Fruit fly (Drosophila melanogaster): Measurements from ENCODE around the gene CG14820.

Gene CG14820

DNA sequence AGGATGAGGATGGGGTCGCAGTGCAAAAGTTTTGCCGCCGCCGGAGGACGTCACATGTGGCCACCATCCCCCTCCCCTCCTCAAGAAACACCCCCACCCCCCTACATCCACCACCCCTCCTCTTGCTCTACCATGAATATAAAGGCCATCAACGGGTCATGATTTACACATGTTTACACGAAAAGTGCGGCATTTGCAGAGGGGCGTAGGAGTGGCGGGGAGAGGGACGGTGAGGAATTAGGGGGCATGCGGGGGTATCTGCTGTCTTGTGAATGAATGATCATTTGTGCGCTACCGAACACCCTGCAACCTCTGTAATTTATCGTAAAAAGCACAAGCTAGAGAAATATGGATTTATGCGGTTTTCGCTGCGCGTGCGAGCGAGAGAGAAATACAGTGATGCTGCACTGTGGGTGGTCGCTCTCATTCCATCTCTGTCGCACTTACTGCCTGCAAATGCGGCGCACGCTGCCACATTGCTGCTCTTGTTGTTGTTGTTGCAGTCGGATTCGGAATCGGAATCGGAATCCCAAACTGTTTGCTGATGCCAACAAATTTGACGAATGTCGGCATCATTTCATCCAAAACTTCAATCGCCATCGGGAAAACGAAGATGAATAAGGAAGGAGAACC is 48.5 kb downstream of the CG14820 start:
- TF ChIP-seq Clk (GFP tag; optimal IDR thresholded peaks at IDR 0.05) (no peak), cic (GFP tag; optimal IDR thresholded peaks at IDR 0.05) (no peak), CG5204 (GFP tag; optimal IDR thresholded peaks at IDR 0.05) (no peak), Hr96 (GFP tag; optimal IDR thresholded peaks at IDR 0.05) (no peak)

- TF ChIP-seq CG14711 (tag; optimal IDR thresholded peaks at IDR 0.05) (no peak), Mnt (GFP tag; optimal IDR thresholded peaks at IDR 0.05) (no peak), CG12768 (GFP tag; optimal IDR thresholded peaks at IDR 0.05) (no peak), CG7045 (GFP tag; optimal IDR thresholded peaks at IDR 0.05) (no peak), Crg-1 (GFP tag; optimal IDR thresholded peaks at IDR 0.05) (no peak), kay (GFP tag; ENCODE audit: borderline replicate concordance) (no peak), cic (GFP tag; optimal IDR thresholded peaks at IDR 0.05) (no peak), CG1620 (GFP tag; optimal IDR thresholded peaks at IDR 0.05) (no peak), bab1 (GFP tag; optimal IDR thresholded peaks at IDR 0.05) (no peak), Hr96 (GFP tag; optimal IDR thresholded peaks at IDR 0.05) (no peak), CG11617 (GFP tag; optimal IDR thresholded peaks at IDR 0.05) (no peak), cnc (optimal IDR thresholded peaks at IDR 0.05) (no peak), ovo (GFP tag; optimal IDR thresholded peaks at IDR 0.05) (no peak), CG5204 (GFP tag; optimal IDR thresholded peaks at IDR 0.05) (no peak), Clk (GFP tag; optimal IDR thresholded peaks at IDR 0.05) (no peak), pad (GFP tag; optimal IDR thresholded peaks at IDR 0.05) (no peak), toe (GFP tag; optimal IDR thresholded peaks at IDR 0.05) (no peak), tj (GFP tag; optimal IDR thresholded peaks at IDR 0.05) (no peak), CG33017 (tag; optimal IDR thresholded peaks at IDR 0.05) (no peak)
Measured at dm6 chr3L:6981823-6982222, 49.1 kb downstream of the CG14820 start.
